Fruit fly (Drosophila melanogaster) whole organism, embryonic: ENCODE data around the gene Fas3.

Experiments
- CG1024 ChIP-seq: fragments of 200-800 bp; sonication (Bioruptor generic); IDR thresholded peaks from 2 replicates; pipeline ENCODE4 v1.3.6; 2022; ENCODE audit warnings: missing biosample characterization, missing genetic modification characterization
- CG10267 ChIP-seq: fragments of 200-800 bp; sonication (Bioruptor generic); optimal IDR thresholded peaks from 2 replicates; lab custom pipeline; 2018; ENCODE audit warnings: missing biosample characterization, mild to moderate bottlenecking, missing genetic modification characterization, moderate library complexity
- CG11085 ChIP-seq: fragments of 200-800 bp; sonication (Bioruptor generic); IDR thresholded peaks from 2 replicates; pipeline ENCODE4 v1.3.6; 2022; ENCODE audit warnings: missing biosample characterization, missing genetic modification characterization
- CG11723 ChIP-seq: fragments of 200-800 bp; sonication (Bioruptor generic); optimal IDR thresholded peaks from 2 replicates; lab custom pipeline; 2017; ENCODE audit warnings: missing biosample characterization, mild to moderate bottlenecking, missing genetic modification characterization
- CG12219 ChIP-seq: fragments of 200-800 bp; sonication (Bioruptor generic); optimal IDR thresholded peaks from 3 replicates; lab custom pipeline; 2018; ENCODE audit warnings: missing biosample characterization, mild to moderate bottlenecking, missing genetic modification characterization
- CG12299 ChIP-seq: fragments of 200-800 bp; sonication (Bioruptor generic); optimal IDR thresholded peaks from 2 replicates; lab custom pipeline; 2018; ENCODE audit warnings: missing biosample characterization, mild to moderate bottlenecking, missing genetic modification characterization
- CG13287 ChIP-seq: fragments of 200-800 bp; sonication (Bioruptor generic); IDR thresholded peaks from 2 replicates; pipeline ENCODE4 v1.3.6; 2022; ENCODE audit warnings: missing biosample characterization, missing genetic modification characterization; ENCODE audit not compliant: partially characterized antibody
- CG14860 ChIP-seq: fragments of 200-800 bp; sonication (Bioruptor generic); IDR thresholded peaks from 3 replicates; pipeline ENCODE4 v1.3.6; 2022; ENCODE audit warnings: missing biosample characterization, missing genetic modification characterization; ENCODE audit not compliant: partially characterized antibody
- CG15601 ChIP-seq: fragments of 200-800 bp; sonication (Bioruptor generic); optimal IDR thresholded peaks from 3 replicates; lab custom pipeline; 2019; ENCODE audit warnings: missing biosample characterization, mild to moderate bottlenecking, missing genetic modification characterization, moderate library complexity
- CG16813 ChIP-seq: fragments of 200-800 bp; sonication (Bioruptor generic); IDR thresholded peaks from 3 replicates; pipeline ENCODE4 v1.3.6; 2022; ENCODE audit warnings: missing biosample characterization, missing genetic modification characterization; ENCODE audit not compliant: partially characterized antibody
- CG17612 ChIP-seq: fragments of 200-800 bp; sonication (Bioruptor generic); IDR thresholded peaks from 2 replicates; pipeline ENCODE4 v1.3.6; 2022; ENCODE audit warnings: missing biosample characterization, missing genetic modification characterization
- CG1832 ChIP-seq: fragments of 200-800 bp; sonication (Bioruptor generic); optimal IDR thresholded peaks from 2 replicates; lab custom pipeline; 2017; ENCODE audit warnings: missing biosample characterization, mild to moderate bottlenecking, missing genetic modification characterization, inconsistent platforms
- CG2199 ChIP-seq: fragments of 200-800 bp; sonication (Bioruptor generic); IDR thresholded peaks from 3 replicates; pipeline ENCODE4 v1.3.6; 2022; ENCODE audit warnings: missing biosample characterization, missing genetic modification characterization
- CG2712 ChIP-seq: fragments of 200-800 bp; optimal IDR thresholded peaks from 3 replicates; lab custom pipeline; 2019; ENCODE audit warnings: missing biosample characterization, mild to moderate bottlenecking, missing genetic modification characterization, moderate library complexity
- CG2875 ChIP-seq: fragments of 200-800 bp; sonication (Bioruptor generic); optimal IDR thresholded peaks from 2 replicates; lab custom pipeline; 2017; ENCODE audit warnings: missing biosample characterization, mild to moderate bottlenecking, missing genetic modification characterization, missing genetic modification reagents
- CG5953 ChIP-seq: fragments of 200-800 bp; sonication (Bioruptor generic); IDR thresholded peaks from 2 replicates; pipeline ENCODE4 v1.3.6; 2022; ENCODE audit warnings: missing biosample characterization, missing genetic modification characterization
- CG6175 ChIP-seq: fragments of 200-800 bp; sonication (Bioruptor generic); IDR thresholded peaks from 3 replicates; pipeline ENCODE4 v1.3.6; 2022; ENCODE audit warnings: missing biosample characterization, missing genetic modification characterization
- CG7839 ChIP-seq: fragments of 200-800 bp; sonication (Bioruptor generic); optimal IDR thresholded peaks from 3 replicates; lab custom pipeline; 2018; ENCODE audit warnings: missing biosample characterization, mild to moderate bottlenecking, missing genetic modification characterization, moderate library complexity
- CG9437 ChIP-seq: fragments of 200-800 bp; sonication (Bioruptor generic); optimal IDR thresholded peaks from 2 replicates; lab custom pipeline; 2018; ENCODE audit warnings: missing biosample characterization, mild to moderate bottlenecking, missing genetic modification characterization
- CG9932 ChIP-seq: fragments of 200-800 bp; sonication (Bioruptor generic); IDR thresholded peaks from 2 replicates; pipeline ENCODE4 v1.3.6; 2022; ENCODE audit warnings: missing biosample characterization, missing genetic modification characterization
- CTCF ChIP-seq: fragments of 200-800 bp; sonication (Bioruptor generic); optimal IDR thresholded peaks from 2 replicates; lab custom pipeline; 2017; ENCODE audit warnings: missing biosample characterization, mild to moderate bottlenecking, missing genetic modification characterization, moderate library complexity
- CoRest ChIP-seq: fragments of 200-800 bp; sonication (Bioruptor generic); optimal IDR thresholded peaks from 3 replicates; lab custom pipeline; 2018; ENCODE audit warnings: missing biosample characterization, mild to moderate bottlenecking, missing genetic modification characterization, moderate library complexity
- Dbx ChIP-seq: fragments of 200-800 bp; sonication (Bioruptor generic); IDR thresholded peaks from 3 replicates; pipeline ENCODE4 v1.3.6; 2022; ENCODE audit warnings: missing biosample characterization, missing genetic modification characterization
- Dip3 ChIP-seq: fragments of 200-800 bp; sonication (Bioruptor generic); optimal IDR thresholded peaks from 3 replicates; lab custom pipeline; 2016; ENCODE audit warnings: missing biosample characterization, missing genetic modification characterization
- Doc2 ChIP-seq: fragments of 200-800 bp; sonication (Bioruptor generic); IDR thresholded peaks from 2 replicates; pipeline ENCODE4 v1.3.6; 2022; ENCODE audit warnings: missing biosample characterization, missing genetic modification characterization
- HHEX ChIP-seq: fragments of 200-800 bp; sonication (Bioruptor generic); optimal IDR thresholded peaks from 3 replicates; lab custom pipeline; 2017; ENCODE audit warnings: missing biosample characterization, mild to moderate bottlenecking, missing genetic modification characterization, missing genetic modification reagents
- Hey ChIP-seq: fragments of 200-800 bp; sonication (Bioruptor generic); optimal IDR thresholded peaks from 3 replicates; lab custom pipeline; 2018; ENCODE audit warnings: missing biosample characterization, mild to moderate bottlenecking, missing genetic modification characterization
- HmgZ ChIP-seq: fragments of 200-800 bp; sonication (Bioruptor generic); optimal IDR thresholded peaks from 2 replicates; lab custom pipeline; 2018; ENCODE audit warnings: missing biosample characterization, mild to moderate bottlenecking, missing genetic modification characterization
- Hmx ChIP-seq: fragments of 200-800 bp; sonication (Bioruptor generic); optimal IDR thresholded peaks from 2 replicates; lab custom pipeline; 2016; ENCODE audit warnings: missing biosample characterization, missing genetic modification characterization
- Hr78 ChIP-seq, 2 experiments: fragments of 200-800 bp in 1 of 2; fragments of >200 bp in 1 of 2; sonication (Bioruptor generic) in 1 of 2; optimal IDR thresholded peaks; 2 replicates each; lab custom pipeline; 2017 to 2019; ENCODE audit warnings: missing biosample characterization in 2 of 2, missing genetic modification characterization in 2 of 2, mild to moderate bottlenecking in 1 of 2, moderate library complexity in 1 of 2
- Myb ChIP-seq: fragments of 200-800 bp; sonication (Bioruptor generic); optimal IDR thresholded peaks from 2 replicates; lab custom pipeline; 2016; ENCODE audit warnings: missing biosample characterization, missing genetic modification characterization
- Optix ChIP-seq: fragments of 200-800 bp; sonication (Bioruptor generic); IDR thresholded peaks from 3 replicates; pipeline ENCODE4 v1.3.6; 2022; ENCODE audit warnings: missing biosample characterization, missing genetic modification characterization
- Side ChIP-seq: fragments of 200-800 bp; sonication (Bioruptor generic); optimal IDR thresholded peaks from 2 replicates; lab custom pipeline; 2016; ENCODE audit warnings: missing biosample characterization, missing genetic modification characterization
- Usf ChIP-seq: fragments of 200-800 bp; sonication (Bioruptor generic); optimal IDR thresholded peaks from 2 replicates; lab custom pipeline; 2017; ENCODE audit warnings: missing genotype, missing biosample characterization, missing genetic modification characterization
- Xbp1 ChIP-seq: fragments of 200-800 bp; sonication (Bioruptor generic); optimal IDR thresholded peaks from 3 replicates; lab custom pipeline; 2016; ENCODE audit warnings: missing biosample characterization, mild to moderate bottlenecking, missing genetic modification characterization
- bbx ChIP-seq: fragments of 200-800 bp; sonication (Bioruptor generic); IDR thresholded peaks from 2 replicates; pipeline ENCODE4 v1.3.6; 2022; ENCODE audit warnings: missing biosample characterization, missing genetic modification characterization; ENCODE audit not compliant: partially characterized antibody
- dati ChIP-seq: fragments of 200-800 bp; sonication (Bioruptor generic); IDR thresholded peaks from 2 replicates; pipeline ENCODE4 v1.3.6; 2022; ENCODE audit warnings: missing biosample characterization, missing genetic modification characterization
- exex ChIP-seq: fragments of 200-800 bp; sonication (Bioruptor generic); optimal IDR thresholded peaks from 4 replicates; lab custom pipeline; 2018; ENCODE audit warnings: missing biosample characterization, mild to moderate bottlenecking, missing genetic modification characterization, moderate library complexity
- gce ChIP-seq: fragments of 200-800 bp; sonication (Bioruptor generic); IDR thresholded peaks from 3 replicates; pipeline ENCODE4 v1.3.6; 2022; ENCODE audit warnings: missing biosample characterization, missing genetic modification characterization
- jigr1 ChIP-seq: fragments of 200-800 bp; sonication (Bioruptor generic); IDR thresholded peaks from 3 replicates; pipeline ENCODE4 v1.3.6; 2022; ENCODE audit warnings: missing biosample characterization, missing genetic modification characterization
- knrl ChIP-seq: fragments of 200-800 bp; sonication (Bioruptor generic); IDR thresholded peaks from 3 replicates; pipeline ENCODE4 v1.3.6; 2022; ENCODE audit warnings: missing biosample characterization, missing genetic modification characterization; ENCODE audit not compliant: partially characterized antibody
- peb ChIP-seq: fragments of 200-800 bp; sonication (Bioruptor generic); IDR thresholded peaks from 2 replicates; pipeline ENCODE4 v1.3.6; 2022; ENCODE audit warnings: missing biosample characterization, missing genetic modification characterization
- pros ChIP-seq: fragments of 200-800 bp; sonication (Bioruptor generic); optimal IDR thresholded peaks from 3 replicates; lab custom pipeline; 2019; ENCODE audit warnings: missing biosample characterization, mild to moderate bottlenecking, missing genetic modification characterization, moderate library complexity
- psq ChIP-seq: fragments of 200-800 bp; sonication (Bioruptor generic); optimal IDR thresholded peaks from 2 replicates; lab custom pipeline; 2017; ENCODE audit warnings: missing biosample characterization, missing genetic modification characterization
- rib ChIP-seq: fragments of 200-800 bp; sonication (Bioruptor generic); IDR thresholded peaks from 2 replicates; pipeline ENCODE4 v1.3.6; 2022; ENCODE audit warnings: missing biosample characterization, missing genetic modification characterization
- schlank ChIP-seq: fragments of 200-800 bp; sonication (Bioruptor generic); optimal IDR thresholded peaks from 2 replicates; lab custom pipeline; 2018; ENCODE audit warnings: missing biosample characterization, mild to moderate bottlenecking, missing genetic modification characterization
- sens ChIP-seq: fragments of 200-800 bp; sonication (Bioruptor generic); peaks from one replicate; lab custom pipeline; 2016; ENCODE audit warnings: missing biosample characterization, missing genetic modification characterization
- so ChIP-seq: fragments of 200-800 bp; sonication (Bioruptor generic); IDR thresholded peaks from 3 replicates; pipeline ENCODE4 v1.3.6; 2022; ENCODE audit warnings: missing biosample characterization, missing genetic modification characterization
- stwl ChIP-seq: fragments of 200-800 bp; sonication (Bioruptor generic); optimal IDR thresholded peaks from 3 replicates; lab custom pipeline; 2018; ENCODE audit warnings: missing biosample characterization, mild to moderate bottlenecking, missing genetic modification characterization, moderate library complexity
- unpg ChIP-seq: fragments of 200-800 bp; sonication (Bioruptor generic); optimal IDR thresholded peaks from 3 replicates; lab custom pipeline; 2018; ENCODE audit warnings: missing biosample characterization, mild to moderate bottlenecking, missing genetic modification characterization, moderate library complexity
- usp ChIP-seq: fragments of >200 bp; optimal IDR thresholded peaks from 2 replicates; lab custom pipeline; 2017; ENCODE audit warnings: missing biosample characterization, missing genetic modification characterization
- wdn ChIP-seq: fragments of 200-800 bp; sonication (Bioruptor generic); IDR thresholded peaks from 2 replicates; pipeline ENCODE4 v1.3.6; 2022; ENCODE audit warnings: missing biosample characterization, missing genetic modification characterization

Fas3 gene

dm6 chr2L:18441220-18441619 is 121.3 kb downstream of the Fas3 start (continued):
- TF ChIP-seq Dip3 (GFP tag; lab: Kevin White, UChicago) (peak; percentile 33), Doc2 (GFP tag; lab: Robert Waterston, UW) (no peak), CG9932 (GFP tag; lab: Robert Waterston, UW) (peak; percentile 16; the same call in 1 of the 2 replicates), CG13287 (GFP tag; lab: Robert Waterston, UW) (no peak), CG1024 (GFP tag; lab: Robert Waterston, UW) (no peak), Optix (GFP tag; lab: Robert Waterston, UW) (no peak), CG12219 (GFP tag; lab: Kevin White, UChicago) (no peak), peb (GFP tag; lab: Robert Waterston, UW) (no peak), CTCF (peak; percentile 96), usp (GFP tag; lab: Kevin White, UChicago) (no peak), CG2875 (GFP tag; lab: Kevin White, UChicago) (peak; percentile 17), CG5953 (GFP tag; lab: Robert Waterston, UW) (no peak), CG9437 (no peak), Hey (tag; lab: Kevin White, UChicago) (no peak), exex (tag; lab: Kevin White, UChicago) (no peak), CG12299 (tag; lab: Kevin White, UChicago) (no peak), CG14860 (GFP tag; lab: Robert Waterston, UW) (peak; percentile 46; the same call in 1 of the 3 replicates), CG7839 (peak; percentile 39), CG2199 (GFP tag; lab: Robert Waterston, UW) (peak; percentile 98), unpg (GFP tag; lab: Kevin White, UChicago) (peak; percentile 26), rib (GFP tag; lab: Robert Waterston, UW) (0 out of 2 replicates have a peak, but pooled peaks have one; percentile 48), wdn (GFP tag; lab: Robert Waterston, UW) (no peak), psq (no peak), Xbp1 (peak; percentile 35), CG11723 (GFP tag; lab: Kevin White, UChicago) (no peak), stwl (peak; percentile 72), dati (GFP tag; lab: Robert Waterston, UW) (no peak), HmgZ (tag; lab: Kevin White, UChicago) (peak; percentile 32), Hmx (GFP tag; lab: Kevin White, UChicago) (no peak), CoRest (tag; lab: Kevin White, UChicago) (peak; percentile 21), Usf (GFP tag; lab: Kevin White, UChicago) (no peak), Side (GFP tag; lab: Kevin White, UChicago) (no peak), CG11085 (GFP tag; lab: Robert Waterston, UW) (0 out of 2 replicates have a peak, but pooled peaks have one; percentile 29), CG17612 (GFP tag; lab: Robert Waterston, UW) (no peak), CG1832 (GFP tag; lab: Kevin White, UChicago) (no peak), Dbx (GFP tag; lab: Robert Waterston, UW) (peak; percentile 39; the same call in 1 of the 3 replicates), Hr78 (GFP tag; optimal IDR thresholded peaks at IDR 0.05; lab: Kevin White, UChicago) (no peak), Myb (GFP tag; lab: Kevin White, UChicago) (peak; percentile 3), gce (GFP tag; lab: Robert Waterston, UW) (no peak), knrl (GFP tag; lab: Robert Waterston, UW) (peak; percentile 65), HHEX (GFP tag; lab: Kevin White, UChicago) (peak; percentile 13), schlank (tag; lab: Kevin White, UChicago) (no peak), sens (GFP tag; lab: Kevin White, UChicago) (peak; percentile 44), bbx (GFP tag; lab: Robert Waterston, UW) (peak; percentile 59; the same call in 1 of the 2 replicates), so (GFP tag; lab: Robert Waterston, UW) (no peak), CG16813 (GFP tag; lab: Robert Waterston, UW) (peak; percentile 76), jigr1 (GFP tag; lab: Robert Waterston, UW) (no peak), CG10267 (tag; lab: Kevin White, UChicago) (peak; percentile 14), CG2712 (tag; lab: Kevin White, UChicago) (peak; percentile 42), CG15601 (tag; lab: Kevin White, UChicago) (no peak), pros (no peak), CG6175 (GFP tag; lab: Robert Waterston, UW) (no peak)
